Worm (Caenorhabditis elegans): ENCODE results near the gene F10G2.10.

F10G2.10 gene

DNA sequence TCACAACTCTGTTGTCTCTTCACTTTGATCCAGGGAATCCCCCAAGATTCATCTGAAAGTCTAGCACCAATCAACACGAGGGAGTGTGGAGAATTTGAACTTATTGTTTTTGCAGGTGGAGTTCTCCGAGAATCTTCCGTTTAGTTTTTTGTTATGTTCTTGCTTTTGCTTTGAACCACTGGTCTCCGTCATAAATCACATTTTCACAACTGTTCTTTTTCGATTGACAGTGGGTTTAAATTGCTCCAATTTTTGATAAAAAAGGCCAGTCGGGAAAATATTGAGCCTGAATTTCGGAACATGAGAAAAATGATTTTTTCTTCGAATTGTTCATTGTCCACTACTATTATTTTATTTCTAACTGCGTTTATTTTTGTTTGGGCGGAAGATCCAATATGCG, at the start of gene F10G2.10:
TSS of gene F10G2.10 (plus strand) at position 301 of the 400 bp plus-strand sequence.
- TF ChIP-seq hpl-2 (GFP tag; optimal IDR thresholded peaks at IDR 0.05) (no peak), pqm-1 (tag; optimal IDR thresholded peaks at IDR 0.05) (no peak), zag-1 (tag; optimal IDR thresholded peaks at IDR 0.05) (no peak), dpl-1 (GFP tag; optimal IDR thresholded peaks at IDR 0.05) (no peak), ztf-4 (tag; optimal IDR thresholded peaks at IDR 0.05) (no peak), F16B12.6 (tag; optimal IDR thresholded peaks at IDR 0.05) (no peak), unc-86 (tag; optimal IDR thresholded peaks at IDR 0.05) (no peak), mdl-1 (tag; optimal IDR thresholded peaks at IDR 0.05) (no peak), vab-15 (tag; optimal IDR thresholded peaks at IDR 0.05) (no peak), efl-3 (GFP tag; optimal IDR thresholded peaks at IDR 0.05) (no peak), grh-1 (GFP tag; IDR thresholded peaks at IDR 0.05) (no peak), mep-1 (tag; optimal IDR thresholded peaks at IDR 0.05) (no peak)

DNA sequence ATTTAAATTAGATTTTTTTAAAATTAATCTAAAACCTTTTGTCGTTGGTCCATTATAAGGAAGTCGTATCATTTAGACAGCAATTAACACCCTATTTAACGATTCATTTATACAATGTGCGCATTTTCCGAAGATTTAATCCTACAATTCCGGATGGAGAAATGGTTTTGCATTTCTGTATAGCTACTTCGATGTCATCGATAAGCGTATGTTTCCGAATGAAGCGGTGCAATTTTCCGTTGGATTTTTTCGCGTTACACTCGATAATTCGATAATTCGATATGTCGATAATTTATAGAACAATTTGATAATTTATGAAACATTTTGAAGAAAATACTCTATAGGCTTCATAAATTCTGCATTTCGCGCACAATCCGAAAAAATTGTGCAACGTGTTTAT, 47.0 kb upstream of the F10G2.10 start, which contains the start of gene C13A2.10:
TSS of gene C13A2.10 (minus strand) at position 101 of the 400 bp plus-strand sequence.
- TF ChIP-seq lin-39 (tag; optimal IDR thresholded peaks at IDR 0.05) (no peak), C16A3.4 (tag; optimal IDR thresholded peaks at IDR 0.05) (no peak), ceh-8 (GFP tag; optimal IDR thresholded peaks at IDR 0.05) (no peak), nhr-90 (tag; optimal IDR thresholded peaks at IDR 0.05; ENCODE audit: poor library complexity) (no peak), swsn-7 (tag; optimal IDR thresholded peaks at IDR 0.05) (no peak), aly-2 (tag; optimal IDR thresholded peaks at IDR 0.05) (no peak), unc-130 (tag; optimal IDR thresholded peaks at IDR 0.05) (no peak), nhr-47 (tag; optimal IDR thresholded peaks at IDR 0.05) (no peak), nhr-28 (tag; optimal IDR thresholded peaks at IDR 0.05) (no peak), unc-98 (GFP tag; IDR thresholded peaks at IDR 0.05) (no peak), C04F5.9 (tag; optimal IDR thresholded peaks at IDR 0.05) (no peak), Y116A8C.19 (tag; optimal IDR thresholded peaks at IDR 0.05; ENCODE audit: borderline replicate concordance) (no peak), skn-1 (tag; optimal IDR thresholded peaks at IDR 0.05) (no peak), unc-30 (tag; optimal IDR thresholded peaks at IDR 0.05) (no peak), isw-1 (GFP tag; IDR thresholded peaks at IDR 0.05) (no peak), rnt-1 (tag; optimal IDR thresholded peaks at IDR 0.05) (no peak), elt-2 (tag; optimal IDR thresholded peaks at IDR 0.05) (no peak), xbp-1 (tag; optimal IDR thresholded peaks at IDR 0.05) (no peak)

DNA sequence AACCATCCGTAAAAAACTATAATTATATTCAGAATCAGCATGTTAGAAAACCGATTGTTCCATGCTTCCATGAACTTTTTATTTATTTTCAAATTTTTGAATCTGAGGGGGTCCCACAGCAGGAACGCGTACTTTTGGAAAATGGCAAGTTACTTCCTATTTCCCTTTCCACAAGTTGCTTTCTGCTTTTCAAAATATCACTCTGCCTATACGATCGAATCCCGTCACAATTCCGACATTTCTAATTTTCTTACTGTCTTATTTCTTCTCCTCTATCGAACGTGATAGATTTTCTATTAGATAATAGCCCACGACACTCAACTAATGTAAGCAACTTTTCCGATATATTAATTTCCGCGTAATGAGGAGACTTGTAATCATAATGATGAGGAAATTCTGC, 46.5 kb upstream of the F10G2.10 start, which contains the start of gene C13A2.5:
TSS of gene C13A2.5 (plus strand) at position 301 of the 400 bp plus-strand sequence.
- TF ChIP-seq unc-62 (GFP tag; optimal IDR thresholded peaks at IDR 0.05) = no peak
- no peak for TF ChIP-seq sptf-1 (tag; optimal IDR thresholded peaks at IDR 0.05)
- TF ChIP-seq hlh-4 (tag; optimal IDR thresholded peaks at IDR 0.05) = no peak
- no peak for TF ChIP-seq nhr-19 (GFP tag; conservative IDR thresholded peaks at IDR 0.05)
- no peak for TF ChIP-seq nhr-90 (tag; optimal IDR thresholded peaks at IDR 0.05; ENCODE audit: poor library complexity)
- TF ChIP-seq ceh-8 (GFP tag; optimal IDR thresholded peaks at IDR 0.05) = no peak
- TF ChIP-seq snu-23 (GFP tag; optimal IDR thresholded peaks at IDR 0.05) = no peak

DNA sequence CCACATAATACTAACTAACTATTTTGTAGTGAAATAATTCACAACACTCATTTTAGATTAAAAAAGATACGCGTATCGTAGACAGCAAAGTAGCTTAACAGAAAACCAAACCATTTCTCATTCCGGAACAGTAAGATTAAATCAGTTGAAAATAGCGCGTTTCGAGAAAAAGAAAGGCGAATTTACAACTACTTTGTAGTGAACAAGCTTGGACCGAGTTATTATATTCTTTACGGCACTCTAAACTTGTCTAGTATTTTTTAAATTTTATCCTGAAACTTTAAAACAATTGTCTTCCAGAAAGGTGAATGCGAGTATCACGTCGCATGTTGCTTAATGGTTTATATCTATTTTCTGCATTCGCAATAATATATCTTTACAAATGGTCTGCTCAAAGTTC, 42.9 kb upstream of the F10G2.10 start, which contains the start of gene C13A2.4:
TSS of gene C13A2.4 (plus strand) at position 301 of the 400 bp plus-strand sequence.
- TF ChIP-seq efl-1 (optimal IDR thresholded peaks at IDR 0.05) (no peak), efl-1 (GFP tag; optimal IDR thresholded peaks at IDR 0.05 in 1 of 2) (peak in 1 of 2 experiments; percentile 23), nhr-47 (tag; optimal IDR thresholded peaks at IDR 0.05) (no peak), fkh-4 (tag; optimal IDR thresholded peaks at IDR 0.05; ENCODE audit: borderline replicate concordance) (no peak)

All from whole organism, L1 larva.